Fruit fly (Drosophila melanogaster) whole organism, embryonic: ENCODE data around the gene nmo.

ENCODE experiments used
- Blimp-1 ChIP-seq: fragments of 200-800 bp; sonication (Bioruptor generic); optimal IDR thresholded peaks from 3 replicates; lab custom pipeline; 2018; ENCODE audit warnings: missing biosample characterization, missing genetic modification characterization, mild to moderate bottlenecking, moderate library complexity, missing genetic modification reagents
- CG10543 ChIP-seq: fragments of 200-800 bp; sonication (Bioruptor generic); optimal IDR thresholded peaks from 3 replicates; lab custom pipeline; 2017; ENCODE audit warnings: missing biosample characterization, mild to moderate bottlenecking, missing genetic modification characterization, moderate library complexity
- CG10959 ChIP-seq: fragments of 200-800 bp; sonication (Bioruptor generic); IDR thresholded peaks from 2 replicates; pipeline ENCODE4 v1.3.6; 2022; ENCODE audit warnings: missing biosample characterization, missing genetic modification characterization
- CG11456 ChIP-seq: fragments of 200-800 bp; sonication (Bioruptor generic); IDR thresholded peaks from 3 replicates; pipeline ENCODE4 v1.3.6; 2022; ENCODE audit warnings: missing biosample characterization, missing genetic modification characterization
- CG12155 ChIP-seq: fragments of 200-800 bp; sonication (Bioruptor generic); optimal IDR thresholded peaks from 3 replicates; lab custom pipeline; 2016; ENCODE audit warnings: missing biosample characterization, missing genetic modification characterization
- CG1233 ChIP-seq: fragments of 200-800 bp; sonication (Bioruptor generic); optimal IDR thresholded peaks from 4 replicates; lab custom pipeline; 2018; ENCODE audit warnings: missing biosample characterization, mild to moderate bottlenecking, missing genetic modification characterization
- CG13287 ChIP-seq: fragments of 200-800 bp; sonication (Bioruptor generic); IDR thresholded peaks from 2 replicates; pipeline ENCODE4 v1.3.6; 2022; ENCODE audit warnings: missing biosample characterization, missing genetic modification characterization; ENCODE audit not compliant: partially characterized antibody
- CG13775 ChIP-seq: fragments of 200-800 bp; sonication (Bioruptor generic); optimal IDR thresholded peaks from 3 replicates; lab custom pipeline; 2017; ENCODE audit warnings: missing biosample characterization, mild to moderate bottlenecking, missing genetic modification characterization
- CG14710 ChIP-seq: fragments of 200-800 bp; sonication (Bioruptor generic); optimal IDR thresholded peaks from 3 replicates; lab custom pipeline; 2019; ENCODE audit warnings: missing biosample characterization, mild to moderate bottlenecking, missing genetic modification characterization, moderate library complexity
- CG18262 ChIP-seq: fragments of 200-800 bp; optimal IDR thresholded peaks from 3 replicates; lab custom pipeline; 2019; ENCODE audit warnings: missing biosample characterization, mild to moderate bottlenecking, missing genetic modification characterization, moderate library complexity
- CG2678 ChIP-seq: fragments of 200-800 bp; sonication (Bioruptor generic); optimal IDR thresholded peaks from 3 replicates; lab custom pipeline; 2019; ENCODE audit warnings: missing biosample characterization, mild to moderate bottlenecking, missing genetic modification characterization, moderate library complexity
- CG30020 ChIP-seq: fragments of 200-800 bp; optimal IDR thresholded peaks from 2 replicates; lab custom pipeline; 2019; ENCODE audit warnings: missing biosample characterization, mild to moderate bottlenecking, missing genetic modification characterization, moderate library complexity
- CG3847 ChIP-seq: fragments of 200-800 bp; sonication (Bioruptor generic); IDR thresholded peaks from 2 replicates; pipeline ENCODE4 v1.3.6; 2022; ENCODE audit warnings: missing biosample characterization, missing genetic modification characterization
- CG6175 ChIP-seq: fragments of 200-800 bp; sonication (Bioruptor generic); IDR thresholded peaks from 3 replicates; pipeline ENCODE4 v1.3.6; 2022; ENCODE audit warnings: missing biosample characterization, missing genetic modification characterization
- CG8478 ChIP-seq: fragments of >200 bp; optimal IDR thresholded peaks from 2 replicates; lab custom pipeline; 2018
- CG9876 ChIP-seq: fragments of 200-800 bp; sonication (Bioruptor generic); optimal IDR thresholded peaks from 2 replicates; lab custom pipeline; 2016; ENCODE audit warnings: missing biosample characterization, missing genetic modification characterization
- Camta ChIP-seq: fragments of 200-800 bp; sonication (Bioruptor generic); optimal IDR thresholded peaks from 2 replicates; lab custom pipeline; 2016; ENCODE audit warnings: missing biosample characterization, missing genetic modification characterization
- CkIIα-i1 ChIP-seq: fragments of 200-800 bp; sonication (Bioruptor generic); IDR thresholded peaks from 2 replicates; pipeline ENCODE4 v1.3.6; 2022; ENCODE audit warnings: missing biosample characterization, missing genetic modification characterization
- Dbx ChIP-seq: fragments of 200-800 bp; sonication (Bioruptor generic); IDR thresholded peaks from 3 replicates; pipeline ENCODE4 v1.3.6; 2022; ENCODE audit warnings: missing biosample characterization, missing genetic modification characterization
- Dek ChIP-seq: fragments of 200-800 bp; sonication (Bioruptor generic); optimal IDR thresholded peaks from 3 replicates; lab custom pipeline; 2019; ENCODE audit warnings: missing biosample characterization, mild to moderate bottlenecking, missing genetic modification characterization, moderate library complexity
- Dip3 ChIP-seq: fragments of 200-800 bp; sonication (Bioruptor generic); optimal IDR thresholded peaks from 3 replicates; lab custom pipeline; 2016; ENCODE audit warnings: missing biosample characterization, missing genetic modification characterization
- Doc3 ChIP-seq: fragments of 200-800 bp; sonication (Bioruptor generic); IDR thresholded peaks from 3 replicates; pipeline ENCODE4 v1.3.6; 2022; ENCODE audit warnings: missing biosample characterization, missing genetic modification characterization; ENCODE audit not compliant: partially characterized antibody
- Ets97D ChIP-seq: fragments of 200-800 bp; sonication (Bioruptor generic); optimal IDR thresholded peaks from 3 replicates; lab custom pipeline; 2016; ENCODE audit warnings: missing biosample characterization, missing genetic modification characterization
- Fer2 ChIP-seq: fragments of 200-800 bp; sonication (Bioruptor generic); optimal IDR thresholded peaks from 2 replicates; lab custom pipeline; 2018; ENCODE audit warnings: missing biosample characterization, mild to moderate bottlenecking, missing genetic modification characterization, moderate library complexity
- H15 ChIP-seq: fragments of 200-800 bp; sonication (Bioruptor generic); IDR thresholded peaks from 3 replicates; pipeline ENCODE4 v1.3.6; 2022; ENCODE audit warnings: missing biosample characterization, missing genetic modification characterization
- HLH4C ChIP-seq: fragments of 200-800 bp; sonication (Bioruptor generic); IDR thresholded peaks from 3 replicates; pipeline ENCODE4 v1.3.6; 2022; ENCODE audit warnings: missing biosample characterization, missing genetic modification characterization; ENCODE audit not compliant: partially characterized antibody
- HmgD ChIP-seq: fragments of 200-800 bp; sonication (Bioruptor generic); optimal IDR thresholded peaks from 3 replicates; lab custom pipeline; 2016; ENCODE audit warnings: missing biosample characterization, missing genetic modification characterization
- Hr3 ChIP-seq: fragments of 200-800 bp; sonication (Bioruptor generic); optimal IDR thresholded peaks from 3 replicates; lab custom pipeline; 2016; ENCODE audit warnings: missing biosample characterization, missing genetic modification characterization
- Hsf ChIP-seq: fragments of 200-800 bp; sonication (Bioruptor generic); optimal IDR thresholded peaks from 3 replicates; lab custom pipeline; 2016; ENCODE audit warnings: missing biosample characterization, missing genetic modification characterization
- Opbp ChIP-seq: fragments of 200-800 bp; sonication (Bioruptor generic); IDR thresholded peaks from 3 replicates; pipeline ENCODE4 v1.3.6; 2022; ENCODE audit warnings: missing biosample characterization, missing genetic modification characterization; ENCODE audit not compliant: partially characterized antibody
- Side ChIP-seq: fragments of 200-800 bp; sonication (Bioruptor generic); optimal IDR thresholded peaks from 2 replicates; lab custom pipeline; 2016; ENCODE audit warnings: missing biosample characterization, missing genetic modification characterization
- ab ChIP-seq: fragments of 200-800 bp; sonication (Bioruptor generic); optimal IDR thresholded peaks from 2 replicates; lab custom pipeline; 2016; ENCODE audit warnings: missing biosample characterization, missing genetic modification characterization
- ac ChIP-seq: fragments of 200-800 bp; sonication (Bioruptor generic); optimal IDR thresholded peaks from 3 replicates; lab custom pipeline; 2017; ENCODE audit warnings: missing biosample characterization, mild to moderate bottlenecking, missing genetic modification characterization
- ash1 ChIP-seq: fragments of 200-800 bp; sonication (Bioruptor generic); optimal IDR thresholded peaks from 2 replicates; lab custom pipeline; 2018; ENCODE audit warnings: missing biosample characterization, mild to moderate bottlenecking, missing genetic modification characterization
- cad ChIP-seq: fragments of >200 bp; optimal IDR thresholded peaks from 2 replicates; lab custom pipeline; 2017; ENCODE audit warnings: missing biosample characterization, missing genetic modification characterization
- cg ChIP-seq: fragments of 200-800 bp; sonication (Bioruptor generic); optimal IDR thresholded peaks from 3 replicates; lab custom pipeline; 2019; ENCODE audit warnings: missing biosample characterization, mild to moderate bottlenecking, missing genetic modification characterization, moderate library complexity
- ci ChIP-seq: fragments of 200-800 bp; sonication (Bioruptor generic); IDR thresholded peaks from 3 replicates; pipeline ENCODE4 v1.3.6; 2022; ENCODE audit warnings: missing biosample characterization, missing genetic modification characterization
- crp ChIP-seq, 2 experiments: fragments of 200-800 bp; sonication (Bioruptor generic); optimal IDR thresholded peaks; 2 replicates in 1 of 2; 3 replicates in 1 of 2; lab custom pipeline; 2017; ENCODE audit warnings: missing biosample characterization in 2 of 2, missing genetic modification characterization in 2 of 2, mild to moderate bottlenecking in 1 of 2, moderate library complexity in 1 of 2
- cwo ChIP-seq: fragments of 200-800 bp; sonication (Bioruptor generic); optimal IDR thresholded peaks from 3 replicates; lab custom pipeline; 2017; ENCODE audit warnings: missing biosample characterization, missing genetic modification characterization, mild to moderate bottlenecking, moderate library complexity, missing genetic modification reagents
- ewg ChIP-seq: fragments of 200-800 bp; sonication (Bioruptor generic); optimal IDR thresholded peaks from 3 replicates; lab custom pipeline; 2017; ENCODE audit warnings: mild to moderate bottlenecking, missing biosample characterization, missing genetic modification reagents, missing genetic modification characterization
- gce ChIP-seq: fragments of 200-800 bp; sonication (Bioruptor generic); IDR thresholded peaks from 3 replicates; pipeline ENCODE4 v1.3.6; 2022; ENCODE audit warnings: missing biosample characterization, missing genetic modification characterization
- gsb ChIP-seq: fragments of 200-800 bp; sonication (Bioruptor generic); IDR thresholded peaks from 2 replicates; pipeline ENCODE4 v1.3.6; 2022; ENCODE audit warnings: missing biosample characterization, missing genetic modification characterization
- luna ChIP-seq: fragments of 200-800 bp; sonication (Bioruptor generic); optimal IDR thresholded peaks from 2 replicates; lab custom pipeline; 2016; ENCODE audit warnings: missing biosample characterization, missing genetic modification characterization
- mirr ChIP-seq: fragments of 200-800 bp; sonication (Bioruptor generic); optimal IDR thresholded peaks from 3 replicates; lab custom pipeline; 2018; ENCODE audit warnings: missing biosample characterization, mild to moderate bottlenecking, missing genetic modification characterization
- nerfin-1 ChIP-seq: fragments of 200-800 bp; sonication (Bioruptor generic); optimal IDR thresholded peaks from 3 replicates; lab custom pipeline; 2019; ENCODE audit warnings: missing biosample characterization, mild to moderate bottlenecking, missing genetic modification characterization, moderate library complexity
- pros ChIP-seq: fragments of 200-800 bp; sonication (Bioruptor generic); optimal IDR thresholded peaks from 3 replicates; lab custom pipeline; 2019; ENCODE audit warnings: missing biosample characterization, mild to moderate bottlenecking, missing genetic modification characterization, moderate library complexity
- ranshi ChIP-seq: fragments of 200-800 bp; sonication (Bioruptor generic); IDR thresholded peaks from 2 replicates; pipeline ENCODE4 v1.3.6; 2022; ENCODE audit warnings: missing biosample characterization, missing genetic modification characterization
- sd ChIP-seq: fragments of 200-800 bp; sonication (Bioruptor generic); optimal IDR thresholded peaks from 3 replicates; lab custom pipeline; 2018; ENCODE audit warnings: missing biosample characterization, mild to moderate bottlenecking, missing genetic modification characterization, moderate library complexity
- seq ChIP-seq: fragments of 200-800 bp; sonication (Bioruptor generic); IDR thresholded peaks from 2 replicates; pipeline ENCODE4 v1.3.6; 2022; ENCODE audit warnings: missing biosample characterization, missing genetic modification characterization
- slp2 ChIP-seq: fragments of 200-800 bp; sonication (Bioruptor generic); optimal IDR thresholded peaks from 2 replicates; lab custom pipeline; 2016; ENCODE audit warnings: missing biosample characterization, missing genetic modification characterization
- sob ChIP-seq: fragments of 200-800 bp; sonication (Bioruptor generic); IDR thresholded peaks from 2 replicates; pipeline ENCODE4 v1.3.6; 2022; ENCODE audit warnings: missing biosample characterization, missing genetic modification characterization

nmo gene

dm6 chr3L:8096106-8096558 lies 117.3 kb downstream of the nmo start (continued):
- TF ChIP-seq Ets97D (GFP tag; lab: Kevin White, UChicago), result peak; percentile 53
- peak; percentile 20 for TF ChIP-seq ab (GFP tag; lab: Kevin White, UChicago)
- peak; percentile 92 for TF ChIP-seq Side (GFP tag; lab: Kevin White, UChicago)
- TF ChIP-seq cad (GFP tag; lab: Kevin White, UChicago), result no peak
- TF ChIP-seq mirr, result peak; percentile 68
- peak; percentile 63 for TF ChIP-seq slp2 (GFP tag; lab: Kevin White, UChicago)
- TF ChIP-seq Hr3 (GFP tag; lab: Kevin White, UChicago), result peak; percentile 94
- peak; percentile 83 for TF ChIP-seq ci
- TF ChIP-seq Hsf (GFP tag; lab: Kevin White, UChicago), result peak; percentile 79
- TF ChIP-seq CG14710 (tag; lab: Kevin White, UChicago), result peak; percentile 45
- peak; percentile 90 for TF ChIP-seq CG1233 (GFP tag; lab: Kevin White, UChicago)
- TF ChIP-seq nerfin-1 (tag; lab: Kevin White, UChicago), result peak; percentile 65
- peak; percentile 37; the same call in 1 of the 2 replicates for TF ChIP-seq CG10959 (GFP tag; lab: Robert Waterston, UW)
- no peak for TF ChIP-seq Opbp (GFP tag; lab: Robert Waterston, UW)
- TF ChIP-seq sd (tag; lab: Kevin White, UChicago), result peak; percentile 94
- no peak for TF ChIP-seq CG13287 (GFP tag; lab: Robert Waterston, UW)
- peak; percentile 93 for TF ChIP-seq ranshi
- no peak for TF ChIP-seq HLH4C (GFP tag; lab: Robert Waterston, UW)
- TF ChIP-seq Blimp-1 (GFP tag; lab: Kevin White, UChicago), result peak; percentile 72
- TF ChIP-seq CG10543 (GFP tag; lab: Kevin White, UChicago), result peak; percentile 98
- no peak for TF ChIP-seq CG30020
- peak; percentile 92 for TF ChIP-seq CG6175 (GFP tag; lab: Robert Waterston, UW)
- peak; percentile 82 for TF ChIP-seq ewg (GFP tag; lab: Kevin White, UChicago)
- peak; percentile 85 for TF ChIP-seq H15 (GFP tag; lab: Robert Waterston, UW)
- peak; percentile 82 for TF ChIP-seq CG9876 (GFP tag; lab: Kevin White, UChicago)
- peak; percentile 97 for TF ChIP-seq seq (GFP tag; lab: Robert Waterston, UW)
- peak; percentile 95 for TF ChIP-seq CG11456 (GFP tag; lab: Robert Waterston, UW)
- TF ChIP-seq Dip3 (GFP tag; lab: Kevin White, UChicago), result peak; percentile 87
- TF ChIP-seq pros, result no peak
- TF ChIP-seq CG3847 (GFP tag; lab: Robert Waterston, UW), result peak; percentile 98
- TF ChIP-seq sob (GFP tag; lab: Robert Waterston, UW), result peak; percentile 97
- TF ChIP-seq CkIIα-i1 (GFP tag; lab: Robert Waterston, UW), result 0 out of 2 replicates have a peak, but pooled peaks have one; percentile 29
- TF ChIP-seq crp (GFP tag; optimal IDR thresholded peaks at IDR 0.05; lab: Kevin White, UChicago), result peak in 1 of 2 experiments; percentile 56
- TF ChIP-seq CG8478, result no peak
- TF ChIP-seq Dek, result peak; percentile 99
- TF ChIP-seq Fer2 (tag; lab: Kevin White, UChicago), result peak; percentile 90
- TF ChIP-seq ash1 (GFP tag; lab: Kevin White, UChicago), result peak; percentile 52
- no peak for TF ChIP-seq Doc3 (GFP tag; lab: Robert Waterston, UW)
- peak; percentile 98 for TF ChIP-seq Dbx (GFP tag; lab: Robert Waterston, UW)
- peak; percentile 96 for TF ChIP-seq CG13775
- peak; percentile 97 for TF ChIP-seq cwo (GFP tag; lab: Kevin White, UChicago)
- peak; percentile 76; the same call in 1 of the 3 replicates for TF ChIP-seq gce (GFP tag; lab: Robert Waterston, UW)
- peak; percentile 65 for TF ChIP-seq Camta (GFP tag; lab: Kevin White, UChicago)
- peak; percentile 96 for TF ChIP-seq CG2678 (tag; lab: Kevin White, UChicago)
- no peak for TF ChIP-seq ac (GFP tag; lab: Kevin White, UChicago)
- peak; percentile 29 for TF ChIP-seq HmgD (GFP tag; lab: Kevin White, UChicago)
- TF ChIP-seq cg, result no peak
- peak; percentile 94 for TF ChIP-seq CG12155 (GFP tag; lab: Kevin White, UChicago)
- peak; percentile 96 for TF ChIP-seq gsb (GFP tag; lab: Robert Waterston, UW)
- peak; percentile 82 for TF ChIP-seq luna (GFP tag; lab: Kevin White, UChicago)
- TF ChIP-seq CG18262 (tag; lab: Kevin White, UChicago), result peak; percentile 85
